Fruit fly (Drosophila melanogaster) whole organism, pupa: Measurements from ENCODE around the gene CG9922.

ENCODE experiments used
- CG12605 ChIP-seq: fragments of 200-800 bp; sonication (Bioruptor generic); IDR thresholded peaks from 2 replicates; pipeline ENCODE4 v1.3.6; 2022; ENCODE audit warnings: missing biosample characterization, missing genetic modification characterization
- CG8301 ChIP-seq: fragments of 200-800 bp; sonication (Bioruptor generic); optimal IDR thresholded peaks from 2 replicates; lab custom pipeline; 2018; ENCODE audit warnings: missing biosample characterization, mild to moderate bottlenecking, missing genetic modification characterization
- CG9948 ChIP-seq: fragments of 200-800 bp; sonication (Bioruptor generic); optimal IDR thresholded peaks from 2 replicates; lab custom pipeline; 2018; ENCODE audit warnings: missing biosample characterization, mild to moderate bottlenecking, missing genetic modification characterization, moderate library complexity

- no peak for TF ChIP-seq CG8301 (tag; lab: Kevin White, UChicago)
- no peak for TF ChIP-seq CG9948 (tag; lab: Kevin White, UChicago)
- no peak for TF ChIP-seq CG12605 (GFP tag; lab: Robert Waterston, UW)
Measured at dm6 chr3R:14070096-14070495, 33.9 kb upstream of the CG9922 start.
